Fruit fly (Drosophila melanogaster) whole organism, embryonic: ENCODE results near the gene Ask1.

Experiments
- ATbp ChIP-seq: fragments of 200-800 bp; sonication (Bioruptor generic); optimal IDR thresholded peaks from 2 replicates; lab custom pipeline; 2017; ENCODE audit warnings: missing biosample characterization, mild to moderate bottlenecking, missing genetic modification characterization, missing genetic modification reagents
- Aef1 ChIP-seq: fragments of 200-800 bp; sonication (Bioruptor generic); IDR thresholded peaks from 3 replicates; pipeline ENCODE4 v1.3.6; 2022; ENCODE audit warnings: missing biosample characterization, missing genetic modification characterization
- CG10979 ChIP-seq: fragments of 200-800 bp; sonication (Bioruptor generic); optimal IDR thresholded peaks from 2 replicates; lab custom pipeline; 2018; ENCODE audit warnings: missing biosample characterization, mild to moderate bottlenecking, missing genetic modification characterization, moderate library complexity
- CG15073 ChIP-seq: fragments of 200-800 bp; sonication (Bioruptor generic); optimal IDR thresholded peaks from 2 replicates; lab custom pipeline; 2016; ENCODE audit warnings: missing biosample characterization, missing genetic modification characterization
- CG1602 ChIP-seq: fragments of 200-800 bp; sonication (Bioruptor generic); optimal IDR thresholded peaks from 3 replicates; lab custom pipeline; 2016; ENCODE audit warnings: missing biosample characterization, missing genetic modification characterization
- CG16779 ChIP-seq: fragments of 200-800 bp; sonication (Bioruptor generic); IDR thresholded peaks from 2 replicates; pipeline ENCODE4 v1.3.6; 2022; ENCODE audit warnings: missing biosample characterization, missing genetic modification characterization
- CG18011 ChIP-seq: fragments of 200-800 bp; sonication (Bioruptor generic); optimal IDR thresholded peaks from 2 replicates; lab custom pipeline; 2017; ENCODE audit warnings: missing biosample characterization, missing genetic modification characterization, mild to moderate bottlenecking, moderate library complexity, missing genotype
- CG18619 ChIP-seq: fragments of 200-800 bp; sonication (Bioruptor generic); optimal IDR thresholded peaks from 3 replicates; lab custom pipeline; 2017; ENCODE audit warnings: missing biosample characterization, mild to moderate bottlenecking, missing genetic modification characterization
- CG2712 ChIP-seq: fragments of 200-800 bp; optimal IDR thresholded peaks from 3 replicates; lab custom pipeline; 2019; ENCODE audit warnings: missing biosample characterization, mild to moderate bottlenecking, missing genetic modification characterization, moderate library complexity
- CG3407 ChIP-seq: fragments of 200-800 bp; sonication (Bioruptor generic); optimal IDR thresholded peaks from 2 replicates; lab custom pipeline; 2018; ENCODE audit warnings: missing biosample characterization, mild to moderate bottlenecking, missing genetic modification characterization
- CG3838 ChIP-seq: fragments of 200-800 bp; sonication (Bioruptor generic); optimal IDR thresholded peaks from 3 replicates; lab custom pipeline; 2016; ENCODE audit warnings: missing biosample characterization, missing genetic modification characterization
- CG3847 ChIP-seq: fragments of 200-800 bp; sonication (Bioruptor generic); IDR thresholded peaks from 2 replicates; pipeline ENCODE4 v1.3.6; 2022; ENCODE audit warnings: missing biosample characterization, missing genetic modification characterization
- CG4282 ChIP-seq: fragments of 200-800 bp; sonication (Bioruptor generic); optimal IDR thresholded peaks from 2 replicates; lab custom pipeline; 2016; ENCODE audit warnings: missing biosample characterization, missing genetic modification characterization
- CG4707 ChIP-seq: fragments of 200-800 bp; sonication (Bioruptor generic); optimal IDR thresholded peaks from 2 replicates; lab custom pipeline; 2018; ENCODE audit warnings: missing biosample characterization, mild to moderate bottlenecking, missing genetic modification characterization, moderate library complexity
- CG5953 ChIP-seq: fragments of 200-800 bp; sonication (Bioruptor generic); IDR thresholded peaks from 2 replicates; pipeline ENCODE4 v1.3.6; 2022; ENCODE audit warnings: missing biosample characterization, missing genetic modification characterization
- CG6813 ChIP-seq: fragments of 200-800 bp; sonication (Bioruptor generic); optimal IDR thresholded peaks from 2 replicates; lab custom pipeline; 2017; ENCODE audit warnings: missing biosample characterization, missing genetic modification characterization, mild to moderate bottlenecking, moderate library complexity, missing genetic modification reagents
- CG7786 ChIP-seq: fragments of 200-800 bp; sonication (Bioruptor generic); optimal IDR thresholded peaks from 2 replicates; lab custom pipeline; 2016; ENCODE audit warnings: missing biosample characterization, missing genetic modification characterization
- CG7928 ChIP-seq: fragments of 200-800 bp; sonication (Bioruptor generic); optimal IDR thresholded peaks from 2 replicates; lab custom pipeline; 2017; ENCODE audit warnings: missing biosample characterization, mild to moderate bottlenecking, missing genetic modification characterization
- Dref ChIP-seq: fragments of 200-800 bp; sonication (Bioruptor generic); IDR thresholded peaks from 2 replicates; pipeline ENCODE4 v1.3.6; 2022; ENCODE audit warnings: missing biosample characterization, missing genetic modification characterization
- Eip74EF ChIP-seq, 2 experiments: fragments of 200-800 bp in 1 of 2; fragments of >200 bp in 1 of 2; sonication (Bioruptor generic) in 1 of 2; optimal IDR thresholded peaks; 2 replicates each; lab custom pipeline; 2017 to 2019; ENCODE audit warnings: missing biosample characterization in 2 of 2, missing genetic modification characterization in 2 of 2, mild to moderate bottlenecking in 1 of 2, moderate library complexity in 1 of 2
- Fer2 ChIP-seq: fragments of 200-800 bp; sonication (Bioruptor generic); optimal IDR thresholded peaks from 2 replicates; lab custom pipeline; 2018; ENCODE audit warnings: missing biosample characterization, mild to moderate bottlenecking, missing genetic modification characterization, moderate library complexity
- HmgZ ChIP-seq: fragments of 200-800 bp; sonication (Bioruptor generic); optimal IDR thresholded peaks from 2 replicates; lab custom pipeline; 2018; ENCODE audit warnings: missing biosample characterization, mild to moderate bottlenecking, missing genetic modification characterization
- Lpt ChIP-seq: fragments of >200 bp; optimal IDR thresholded peaks from 2 replicates; lab custom pipeline; 2018; ENCODE audit warnings: missing biosample characterization, missing genetic modification characterization
- Poxn ChIP-seq: fragments of 200-800 bp; sonication (Bioruptor generic); IDR thresholded peaks from 2 replicates; pipeline ENCODE4 v1.3.6; 2022; ENCODE audit warnings: missing biosample characterization, missing genetic modification characterization
- Ptx1 ChIP-seq: fragments of 200-800 bp; sonication (Bioruptor generic); IDR thresholded peaks from 2 replicates; pipeline ENCODE4 v1.3.6; 2022; ENCODE audit warnings: missing biosample characterization, missing genetic modification characterization
- Spps ChIP-seq: fragments of 200-800 bp; sonication (Bioruptor generic); optimal IDR thresholded peaks from 2 replicates; lab custom pipeline; 2018; ENCODE audit warnings: missing biosample characterization, mild to moderate bottlenecking, missing genetic modification characterization
- Usf ChIP-seq: fragments of 200-800 bp; sonication (Bioruptor generic); optimal IDR thresholded peaks from 2 replicates; lab custom pipeline; 2017; ENCODE audit warnings: missing genotype, missing biosample characterization, missing genetic modification characterization
- ap ChIP-seq: fragments of 200-800 bp; sonication (Bioruptor generic); IDR thresholded peaks from 2 replicates; pipeline ENCODE4 v1.3.6; 2022; ENCODE audit warnings: missing biosample characterization, missing genetic modification characterization
- ash1 ChIP-seq: fragments of 200-800 bp; sonication (Bioruptor generic); optimal IDR thresholded peaks from 2 replicates; lab custom pipeline; 2018; ENCODE audit warnings: missing biosample characterization, mild to moderate bottlenecking, missing genetic modification characterization
- chinmo ChIP-seq: fragments of 200-800 bp; sonication (Bioruptor generic); IDR thresholded peaks from 4 replicates; pipeline ENCODE4 v1.3.6; 2022; ENCODE audit warnings: missing biosample characterization, missing genetic modification characterization; ENCODE audit not compliant: partially characterized antibody
- chn ChIP-seq: fragments of 200-800 bp; sonication (Bioruptor generic); optimal IDR thresholded peaks from 2 replicates; lab custom pipeline; 2016; ENCODE audit warnings: missing biosample characterization, missing genetic modification characterization
- crol ChIP-seq: fragments of 200-800 bp; sonication (Bioruptor generic); IDR thresholded peaks from 2 replicates; pipeline ENCODE4 v1.3.6; 2022; ENCODE audit warnings: missing biosample characterization, missing genetic modification characterization
- dati ChIP-seq: fragments of 200-800 bp; sonication (Bioruptor generic); IDR thresholded peaks from 2 replicates; pipeline ENCODE4 v1.3.6; 2022; ENCODE audit warnings: missing biosample characterization, missing genetic modification characterization
- dpn ChIP-seq, 2 experiments: fragments of 200-800 bp; sonication (Bioruptor generic); optimal IDR thresholded peaks; 3 replicates each; lab custom pipeline; 2016; ENCODE audit warnings: missing biosample characterization in 2 of 2, missing genetic modification characterization in 2 of 2
- eve ChIP-seq, 2 experiments: fragments of >200 bp; optimal IDR thresholded peaks; 2 replicates each; lab custom pipeline; 2017; ENCODE audit warnings: missing biosample characterization in 2 of 2, missing genetic modification characterization in 2 of 2
- fd3F ChIP-seq: fragments of 200-800 bp; sonication (Bioruptor generic); optimal IDR thresholded peaks from 2 replicates; lab custom pipeline; 2018; ENCODE audit warnings: missing biosample characterization, mild to moderate bottlenecking, missing genetic modification characterization, moderate library complexity
- grn ChIP-seq: fragments of 200-800 bp; sonication (Bioruptor generic); optimal IDR thresholded peaks from 3 replicates; lab custom pipeline; 2017; ENCODE audit warnings: missing biosample characterization, missing genetic modification characterization
- lola ChIP-seq, 3 experiments: fragments of >200 bp in 2 of 3; fragments of 200-800 bp in 1 of 3; sonication (Bioruptor generic) in 1 of 3; optimal IDR thresholded peaks; 2 replicates each; lab custom pipeline; 2017 to 2019; ENCODE audit warnings: missing biosample characterization in 3 of 3, missing genetic modification characterization in 3 of 3, mild to moderate bottlenecking in 1 of 3, moderate library complexity in 1 of 3
- mirr ChIP-seq: fragments of 200-800 bp; sonication (Bioruptor generic); optimal IDR thresholded peaks from 3 replicates; lab custom pipeline; 2018; ENCODE audit warnings: missing biosample characterization, mild to moderate bottlenecking, missing genetic modification characterization
- nerfin-2 ChIP-seq: fragments of 200-800 bp; sonication (Bioruptor generic); IDR thresholded peaks from 2 replicates; pipeline ENCODE4 v1.3.6; 2022; ENCODE audit warnings: missing biosample characterization, missing genetic modification characterization; ENCODE audit not compliant: partially characterized antibody
- p53 ChIP-seq: fragments of 200-800 bp; sonication (Bioruptor generic); optimal IDR thresholded peaks from 2 replicates; lab custom pipeline; 2016; ENCODE audit warnings: missing biosample characterization, missing genetic modification characterization
- sd ChIP-seq: fragments of 200-800 bp; sonication (Bioruptor generic); optimal IDR thresholded peaks from 3 replicates; lab custom pipeline; 2018; ENCODE audit warnings: missing biosample characterization, mild to moderate bottlenecking, missing genetic modification characterization, moderate library complexity
- sens-2 ChIP-seq: fragments of 200-800 bp; sonication (Bioruptor generic); IDR thresholded peaks from 2 replicates; pipeline ENCODE4 v1.3.6; 2022; ENCODE audit warnings: missing biosample characterization, missing genetic modification characterization
- sima ChIP-seq: fragments of 200-800 bp; sonication (Bioruptor generic); optimal IDR thresholded peaks from 2 replicates; lab custom pipeline; 2016; ENCODE audit warnings: missing biosample characterization, missing genetic modification characterization
- sqz ChIP-seq: fragments of 200-800 bp; sonication (Bioruptor generic); optimal IDR thresholded peaks from 3 replicates; lab custom pipeline; 2018; ENCODE audit warnings: missing biosample characterization, mild to moderate bottlenecking, missing genetic modification characterization
- tgo ChIP-seq: fragments of 200-800 bp; sonication (Bioruptor generic); IDR thresholded peaks from 3 replicates; pipeline ENCODE4 v1.3.6; 2022; ENCODE audit warnings: missing biosample characterization, missing genetic modification characterization
- trem ChIP-seq: fragments of 200-800 bp; optimal IDR thresholded peaks from 3 replicates; lab custom pipeline; 2019; ENCODE audit warnings: missing biosample characterization, mild to moderate bottlenecking, missing genetic modification characterization, moderate library complexity
- vfl ChIP-seq: fragments of 200-800 bp; sonication (Bioruptor generic); optimal IDR thresholded peaks from 2 replicates; lab custom pipeline; 2016; ENCODE audit warnings: missing biosample characterization, missing genetic modification characterization
- wek ChIP-seq: fragments of 200-800 bp; sonication (Bioruptor generic); optimal IDR thresholded peaks from 3 replicates; lab custom pipeline; 2018; ENCODE audit warnings: missing biosample characterization, mild to moderate bottlenecking, missing genetic modification characterization, moderate library complexity

Gene Ask1

DNA sequence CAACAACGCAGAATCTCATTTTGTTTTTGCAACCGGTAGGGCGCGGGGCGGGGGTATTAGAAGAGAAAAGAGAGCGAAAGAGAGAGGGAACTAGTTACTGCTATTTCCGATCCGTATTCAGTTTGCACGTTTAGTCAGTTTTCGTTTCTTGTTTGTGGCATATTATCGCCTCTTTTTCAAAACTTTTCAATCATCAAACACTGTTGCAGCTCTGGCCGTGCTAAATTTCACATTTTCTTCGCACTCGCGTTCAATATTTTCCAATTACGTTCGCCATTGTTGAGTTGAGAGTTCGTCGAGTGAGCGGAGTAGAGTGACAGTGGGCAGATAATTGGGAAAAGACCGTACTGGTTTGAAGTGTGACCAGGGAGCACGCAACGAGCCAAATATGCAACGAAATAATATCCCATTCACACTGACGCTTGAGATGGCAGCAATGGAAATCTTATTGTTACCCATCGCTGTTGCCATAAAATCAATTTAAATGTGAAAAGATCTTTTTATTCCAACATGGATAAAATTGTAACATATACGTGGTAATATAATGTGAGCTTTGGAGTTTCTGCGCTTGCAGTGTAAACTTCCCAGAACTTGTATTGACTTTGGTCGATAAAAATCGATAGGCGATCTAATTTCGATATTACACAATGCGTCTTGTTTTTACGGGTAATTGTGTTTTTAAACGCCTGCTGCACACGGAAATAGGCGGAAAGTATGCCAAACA lies 18.4 kb upstream of the Ask1 start, which contains the start of the genes Ire1 and Mrm2 (continued):
- peak; percentile 86 for TF ChIP-seq CG7786 (GFP tag; lab: Kevin White, UChicago)
- no peak for TF ChIP-seq sima (GFP tag; lab: Kevin White, UChicago)
- TF ChIP-seq nerfin-2 (GFP tag; lab: Robert Waterston, UW) = peak; percentile 48
- TF ChIP-seq Ptx1 = peak; percentile 89
- peak; percentile 83 for TF ChIP-seq p53 (GFP tag; lab: Kevin White, UChicago)
- TF ChIP-seq CG3847 (GFP tag; lab: Robert Waterston, UW) = peak; percentile 91
- peak; percentile 81 for TF ChIP-seq chn (GFP tag; lab: Kevin White, UChicago)
- peak; percentile 83 for TF ChIP-seq CG2712 (tag; lab: Kevin White, UChicago)
- peak; percentile 62 for TF ChIP-seq sd (tag; lab: Kevin White, UChicago)
- TF ChIP-seq CG18619 (GFP tag; lab: Kevin White, UChicago) = peak; percentile 64
- no peak for TF ChIP-seq ash1 (GFP tag; lab: Kevin White, UChicago)
- TF ChIP-seq CG1602 (GFP tag; lab: Kevin White, UChicago) = peak; percentile 81
- peak in 1 of 2 experiments; percentile 98 for TF ChIP-seq Eip74EF (GFP tag; optimal IDR thresholded peaks at IDR 0.05; lab: Kevin White, UChicago)
- TF ChIP-seq Dref (GFP tag; lab: Robert Waterston, UW) = peak; percentile 73
- TF ChIP-seq CG5953 (GFP tag; lab: Robert Waterston, UW) = no peak
- peak; percentile 41 for TF ChIP-seq CG7928
- peak; percentile 67 for TF ChIP-seq CG3407
- TF ChIP-seq Fer2 (tag; lab: Kevin White, UChicago) = peak; percentile 50
- TF ChIP-seq HmgZ (tag; lab: Kevin White, UChicago) = peak; percentile 86
- no peak for TF ChIP-seq dati (GFP tag; lab: Robert Waterston, UW)
- TF ChIP-seq CG4707 (GFP tag; lab: Kevin White, UChicago) = peak; percentile 84
- peak; percentile 84 to 93 for TF ChIP-seq dpn (GFP tag; optimal IDR thresholded peaks at IDR 0.05; lab: Kevin White, UChicago)
- peak; percentile 53 for TF ChIP-seq Usf (GFP tag; lab: Kevin White, UChicago)
- peak in 2 of 3 experiments; percentile 79 to 100 for TF ChIP-seq lola (GFP tag; optimal IDR thresholded peaks at IDR 0.05; lab: Kevin White, UChicago)
- no peak for TF ChIP-seq Poxn
- peak; percentile 85 for TF ChIP-seq vfl (GFP tag; lab: Kevin White, UChicago)
- peak; percentile 80; the same call in 1 of the 4 replicates for TF ChIP-seq chinmo (GFP tag; lab: Robert Waterston, UW)
- TF ChIP-seq trem (tag; lab: Kevin White, UChicago) = peak; percentile 89
- TF ChIP-seq Aef1 (GFP tag; lab: Robert Waterston, UW) = peak; percentile 77
- no peak for TF ChIP-seq sqz (GFP tag; lab: Kevin White, UChicago)
- TF ChIP-seq CG15073 (GFP tag; lab: Kevin White, UChicago) = no peak
- TF ChIP-seq ap = peak; percentile 52; the same call in 1 of the 2 replicates
- TF ChIP-seq CG6813 (GFP tag; lab: Kevin White, UChicago) = no peak
- no peak for TF ChIP-seq sens-2
- TF ChIP-seq CG3838 (GFP tag; lab: Kevin White, UChicago) = no peak
- no peak for TF ChIP-seq eve (GFP tag; optimal IDR thresholded peaks at IDR 0.05; lab: Kevin White, UChicago)
- TF ChIP-seq CG4282 (GFP tag; lab: Kevin White, UChicago) = peak; percentile 77
- peak; percentile 21 for TF ChIP-seq Spps (tag; lab: Kevin White, UChicago)
- peak; percentile 72 for TF ChIP-seq fd3F
- TF ChIP-seq CG18011 = peak; percentile 44
- TF ChIP-seq ATbp (GFP tag; lab: Kevin White, UChicago) = peak; percentile 12
- peak; percentile 29 for TF ChIP-seq mirr (GFP tag; lab: Kevin White, UChicago)
- TF ChIP-seq grn (GFP tag; lab: Kevin White, UChicago) = peak; percentile 53
- peak; percentile 77; the same call in 1 of the 2 replicates for TF ChIP-seq CG16779 (GFP tag; lab: Robert Waterston, UW)
- TF ChIP-seq CG10979 (tag; lab: Kevin White, UChicago) = peak; percentile 72
- TF ChIP-seq Lpt = no peak
- peak; percentile 92 for TF ChIP-seq crol (GFP tag; lab: Robert Waterston, UW)
- peak; percentile 74 for TF ChIP-seq tgo
- TF ChIP-seq wek (GFP tag; lab: Kevin White, UChicago) = peak; percentile 60
